Fruit fly (Drosophila melanogaster): ENCODE data around the gene CG33700.

The CG33700 gene

DNA sequence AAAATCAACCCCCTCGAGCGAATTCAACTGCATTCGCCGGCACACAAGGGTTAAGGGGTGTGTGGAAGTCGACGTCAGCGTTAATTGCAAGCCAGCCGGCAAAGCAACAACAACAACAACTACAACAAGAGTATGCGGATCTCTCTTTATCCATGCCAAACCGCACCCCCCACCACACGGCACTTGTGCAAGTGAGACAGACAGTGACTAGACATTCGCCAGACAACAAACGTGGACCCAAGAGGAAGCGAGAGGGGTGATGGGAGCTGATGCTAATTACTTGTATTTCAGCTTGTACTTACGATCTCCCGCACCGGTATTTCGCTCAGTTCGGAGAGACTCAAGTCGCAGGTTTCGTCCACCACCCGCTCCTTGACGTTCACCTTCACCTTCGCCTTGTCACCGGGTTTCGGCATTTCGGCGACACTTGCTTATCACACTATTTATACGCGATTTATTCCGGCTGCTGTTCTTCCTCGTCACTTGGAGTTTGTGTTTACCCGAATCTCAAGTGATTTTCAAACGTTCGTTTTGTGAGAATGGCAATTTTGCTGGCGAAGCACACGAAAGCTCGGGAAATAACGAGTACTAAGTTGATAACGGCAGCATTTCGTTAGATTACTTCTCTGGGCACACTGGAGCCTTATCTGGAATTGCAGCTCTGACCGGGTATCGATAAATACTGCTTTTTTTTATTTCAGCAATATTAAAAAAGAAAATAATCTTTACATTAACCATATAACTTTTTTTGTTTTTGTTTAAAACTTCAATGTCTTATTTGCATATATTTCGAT lies 16.1 kb downstream of the CG33700 start, which contains the start of gene CG3408 (continued):
- TF ChIP-seq hbn (GFP tag; IDR thresholded peaks at IDR 0.05; ENCODE audit: partially characterized antibody) (no peak), org-1 (GFP tag; optimal IDR thresholded peaks at IDR 0.05) (no peak), en (GFP tag; optimal IDR thresholded peaks at IDR 0.05) (no peak), Chrac-16 (GFP tag; optimal IDR thresholded peaks at IDR 0.05) (no peak), Asciz (GFP tag; optimal IDR thresholded peaks at IDR 0.05) (no peak), CTCF (GFP tag; optimal IDR thresholded peaks at IDR 0.05) (peak; percentile 42), CG10209 (GFP tag; optimal IDR thresholded peaks at IDR 0.05) (no peak), Ravus (GFP tag; IDR thresholded peaks at IDR 0.05) (no peak), Fer2 (tag; optimal IDR thresholded peaks at IDR 0.05) (no peak), CG9932 (GFP tag; IDR thresholded peaks at IDR 0.05) (no peak), CG31388 (GFP tag; optimal IDR thresholded peaks at IDR 0.05) (no peak), GATAe (GFP tag; conservative IDR thresholded peaks at IDR 0.05) (peak; percentile 23; the same call in 1 of the 2 replicates), CG12391 (tag; optimal IDR thresholded peaks at IDR 0.05) (peak; percentile 24), CG14710 (tag; optimal IDR thresholded peaks at IDR 0.05) (peak; percentile 48), CG34376 (GFP tag; optimal IDR thresholded peaks at IDR 0.05) (peak; percentile 82), prd (optimal IDR thresholded peaks at IDR 0.05) (no peak), prd (GFP tag; IDR thresholded peaks at IDR 0.05) (no peak), CG8944 (GFP tag; optimal IDR thresholded peaks at IDR 0.05) (no peak), cad (GFP tag; optimal IDR thresholded peaks at IDR 0.05) (no peak), Doc2 (GFP tag; IDR thresholded peaks at IDR 0.05) (no peak), CG16779 (GFP tag; IDR thresholded peaks at IDR 0.05) (no peak), CoRest (tag; optimal IDR thresholded peaks at IDR 0.05) (no peak), sna (GFP tag; IDR thresholded peaks at IDR 0.05; ENCODE audit: partially characterized antibody) (no peak), az2 (GFP tag; optimal IDR thresholded peaks at IDR 0.05) (no peak), dysf (GFP tag; IDR thresholded peaks at IDR 0.05) (no peak), CG6272 (GFP tag; IDR thresholded peaks at IDR 0.05) (no peak), CG13296 (GFP tag; optimal IDR thresholded peaks at IDR 0.05) (no peak), Dip3 (GFP tag; optimal IDR thresholded peaks at IDR 0.05) (no peak), Hey (tag; optimal IDR thresholded peaks at IDR 0.05) (no peak), fru (optimal IDR thresholded peaks at IDR 0.05) (no peak), gce (GFP tag; IDR thresholded peaks at IDR 0.05) (no peak), br (optimal IDR thresholded peaks at IDR 0.05) (no peak)

- TF ChIP-seq Aef1 (GFP tag; IDR thresholded peaks at IDR 0.05): peak; percentile 17; the same call in 1 of the 3 replicates
- peak; percentile 37; the same call in 1 of the 2 replicates for TF ChIP-seq CG7372 (GFP tag; IDR thresholded peaks at IDR 0.05)
- TF ChIP-seq ATbp (GFP tag; optimal IDR thresholded peaks at IDR 0.05): peak; percentile 74
- TF ChIP-seq wdn (GFP tag; IDR thresholded peaks at IDR 0.05): peak; percentile 40; the same call in 1 of the 2 replicates
- TF ChIP-seq CG10462 (GFP tag; optimal IDR thresholded peaks at IDR 0.05): no peak
- peak; percentile 15 for TF ChIP-seq CG11723 (GFP tag; optimal IDR thresholded peaks at IDR 0.05)
- TF ChIP-seq Eip74EF (GFP tag; optimal IDR thresholded peaks at IDR 0.05): peak in 1 of 2 experiments; percentile 3
- no peak for TF ChIP-seq Mes4 (GFP tag; optimal IDR thresholded peaks at IDR 0.05)
- TF ChIP-seq Stat92E (GFP tag; optimal IDR thresholded peaks at IDR 0.05): no peak
- TF ChIP-seq ems (GFP tag; optimal IDR thresholded peaks at IDR 0.05): no peak
- TF ChIP-seq schlank (tag; optimal IDR thresholded peaks at IDR 0.05): no peak
- peak; percentile 28; the same call in 1 of the 3 replicates for TF ChIP-seq zfh1 (GFP tag; IDR thresholded peaks at IDR 0.05)
- no peak for TF ChIP-seq CG5953 (GFP tag; IDR thresholded peaks at IDR 0.05)
- peak; percentile 61 for TF ChIP-seq CoRest (tag; optimal IDR thresholded peaks at IDR 0.05)
- no peak for TF ChIP-seq ab (GFP tag; optimal IDR thresholded peaks at IDR 0.05)
- peak; percentile 53 for TF ChIP-seq Ssrp (tag; optimal IDR thresholded peaks at IDR 0.05)
- TF ChIP-seq NFAT (GFP tag; IDR thresholded peaks at IDR 0.05): no peak
- peak; percentile 72 for TF ChIP-seq Blimp-1 (GFP tag; optimal IDR thresholded peaks at IDR 0.05)
- peak; percentile 31 for TF ChIP-seq scrt (GFP tag; optimal IDR thresholded peaks at IDR 0.05)
- TF ChIP-seq CG7745 (tag; optimal IDR thresholded peaks at IDR 0.05): peak; percentile 39
- peak; percentile 35 for TF ChIP-seq run (tag; optimal IDR thresholded peaks at IDR 0.05)
- TF ChIP-seq CG13296 (GFP tag; optimal IDR thresholded peaks at IDR 0.05): peak; percentile 51
Measured at dm6 chr3L:9508653-9509036, 16.7 kb downstream of the CG33700 start.

All from whole organism, embryonic.